Fruit fly (Drosophila melanogaster) whole organism, adult: ENCODE results near the gene Shmt.

Experiments
- CG1620 ChIP-seq: fragments of 200-800 bp; sonication (Bioruptor generic); optimal IDR thresholded peaks from 2 replicates; lab custom pipeline; 2016; ENCODE audit warnings: missing biosample characterization, missing genetic modification characterization
- kay ChIP-seq: fragments of 200-800 bp; sonication (Bioruptor generic); peaks from one replicate; lab custom pipeline; 2016; ENCODE audit warnings: missing biosample characterization, missing genetic modification characterization, borderline replicate concordance
- toe ChIP-seq: fragments of 200-800 bp; sonication (Bioruptor generic); optimal IDR thresholded peaks from 2 replicates; lab custom pipeline; 2016; ENCODE audit warnings: missing biosample characterization, missing genetic modification characterization

DNA sequence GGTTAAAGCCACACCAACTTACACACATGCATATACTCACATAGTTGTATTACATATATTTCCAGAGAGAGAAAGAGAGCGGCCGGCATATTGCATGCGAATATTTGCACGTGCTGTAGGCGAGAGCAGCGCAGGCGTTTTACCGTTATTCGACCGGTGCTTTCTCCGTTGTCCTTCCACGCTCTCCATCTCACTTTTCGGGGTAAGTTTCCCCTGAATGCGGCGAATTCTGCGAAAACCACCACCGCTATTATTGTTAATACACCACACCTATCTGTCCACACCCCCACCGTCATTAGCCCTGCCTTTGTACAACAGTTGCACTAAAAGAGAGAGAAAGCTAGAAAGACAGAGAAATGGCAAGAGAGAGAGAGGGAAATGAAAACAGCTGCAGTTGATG is 31.1 kb downstream of the Shmt start:
- TF ChIP-seq kay (GFP tag; lab: Kevin White, UChicago) (no peak), CG1620 (no peak), toe (GFP tag; lab: Kevin White, UChicago) (no peak)
